Worm (Caenorhabditis elegans) whole organism, L4/young adult: ENCODE data around the gene F02D10.3.

Experiments used
- W03F9.2 ChIP-seq: fragments of 150-350 bp; optimal IDR thresholded peaks from 2 replicates; lab custom pipeline; 2014; ENCODE audit warnings: missing biosample characterization, missing genetic modification characterization
- dao-5 ChIP-seq: sonication (generic microtip); optimal IDR thresholded peaks from 2 replicates; lab custom pipeline; 2016; ENCODE audit warnings: missing genotype, missing genetic modification characterization, moderate library complexity, missing compliant biosample characterization
- him-1 ChIP-seq: sonication (generic microtip); optimal IDR thresholded peaks from 2 replicates; lab custom pipeline; 2016; ENCODE audit warnings: missing genotype, missing genetic modification reagents, missing genetic modification characterization, missing compliant biosample characterization

Gene F02D10.3

DNA sequence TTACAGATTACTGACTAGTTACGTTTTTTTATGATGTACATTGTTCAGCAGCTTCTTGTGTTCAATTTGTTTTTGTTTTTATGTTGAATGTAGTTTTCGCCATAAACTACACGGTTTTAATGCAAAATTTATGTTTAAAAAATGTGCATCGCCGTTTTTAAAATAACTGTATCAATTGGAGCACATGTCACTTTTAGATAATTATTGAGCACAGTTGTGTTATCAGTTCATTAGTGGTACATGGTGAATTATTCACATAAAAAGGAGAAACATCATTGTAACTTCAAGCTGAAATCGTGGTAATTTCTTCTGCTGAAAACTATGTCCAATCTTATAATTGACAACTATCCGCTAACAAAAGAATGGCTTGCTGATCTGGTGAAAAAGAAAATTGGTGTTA is 50.1 kb downstream of the F02D10.3 start:
- no peak for TF ChIP-seq W03F9.2 (tag; lab: Kevin White, UChicago)
- TF ChIP-seq dao-5 (tag; lab: Kevin White, UChicago): no peak
- no peak for TF ChIP-seq him-1 (tag; lab: Kevin White, UChicago)

DNA sequence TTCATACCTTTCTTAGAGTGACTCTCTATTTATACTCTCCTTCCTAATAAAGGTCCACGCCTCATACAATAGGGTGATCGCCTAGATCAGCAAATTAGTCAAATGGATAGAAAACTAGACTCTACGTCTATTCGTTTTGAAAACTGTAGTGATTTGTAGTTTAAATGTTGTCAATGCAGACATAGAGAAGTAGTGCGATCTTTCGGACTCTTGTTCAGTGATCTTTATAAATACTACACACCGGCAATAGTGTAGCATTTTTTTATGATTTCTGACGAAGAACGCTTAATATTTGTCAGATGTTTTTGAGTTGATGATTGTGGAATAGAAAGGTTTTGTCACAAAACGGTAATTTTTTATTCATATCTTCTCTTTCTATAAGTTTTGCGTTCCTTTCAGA is 51.1 kb downstream of the F02D10.3 start:
- TF ChIP-seq dao-5 (tag; lab: Kevin White, UChicago): no peak
- no peak for TF ChIP-seq W03F9.2 (tag; lab: Kevin White, UChicago)
- TF ChIP-seq him-1 (tag; lab: Kevin White, UChicago): no peak

DNA sequence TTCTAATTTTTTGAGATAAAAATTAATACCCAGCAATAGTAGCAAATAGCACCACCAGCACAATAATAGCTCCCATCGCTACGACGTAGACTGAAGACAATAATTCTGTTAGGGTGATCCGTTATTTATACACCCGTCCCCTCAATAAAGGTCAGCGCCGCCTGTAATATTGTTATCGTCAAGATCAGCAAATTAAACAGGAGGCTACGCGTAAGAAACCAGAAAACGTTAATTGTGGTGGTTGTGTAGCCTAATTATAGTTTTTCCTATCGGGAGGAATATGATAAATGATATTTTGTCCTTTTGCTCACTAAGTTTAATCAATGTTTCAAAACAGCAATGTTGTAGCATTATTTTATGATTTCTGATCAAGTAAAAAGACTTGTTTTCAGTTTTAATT is 52.9 kb downstream of the F02D10.3 start, which contains the start of the genes cyp-13B1 and C29F7.1:
TSS of gene cyp-13B1 (minus strand) at position 101 of the 400 bp plus-strand sequence.
TSS of gene C29F7.1 (plus strand) at position 394 of the 400 bp plus-strand sequence.
- TF ChIP-seq W03F9.2 (tag; lab: Kevin White, UChicago) (no peak), dao-5 (tag; lab: Kevin White, UChicago) (no peak), him-1 (tag; lab: Kevin White, UChicago) (no peak)
